Worm (Caenorhabditis elegans): Measurements from ENCODE around the gene C55A6.4.

- TF ChIP-seq cebp-2 (GFP tag; IDR thresholded peaks at IDR 0.05), result no peak
- TF ChIP-seq unc-62 (GFP tag; optimal IDR thresholded peaks at IDR 0.05), result no peak
- no peak for TF ChIP-seq nfya-2 (GFP tag; IDR thresholded peaks at IDR 0.05)
- TF ChIP-seq mel-28 (tag; optimal IDR thresholded peaks at IDR 0.05; ENCODE audit: borderline replicate concordance), result no peak
- TF ChIP-seq madf-6 (GFP tag; IDR thresholded peaks at IDR 0.05), result no peak
- TF ChIP-seq snpc-4 (GFP tag; optimal IDR thresholded peaks at IDR 0.05), result no peak
- no peak for TF ChIP-seq snpc-4 (tag; optimal IDR thresholded peaks at IDR 0.05)
- no peak for TF ChIP-seq hsf-1 (GFP tag; IDR thresholded peaks at IDR 0.05)
- no peak for TF ChIP-seq nhr-27 (tag; optimal IDR thresholded peaks at IDR 0.05)
- TF ChIP-seq let-607 (tag; optimal IDR thresholded peaks at IDR 0.05), result no peak
These were observed 8.9 kb downstream of the C55A6.4 start, which contains the start of gene ttll-5 for ce11 chrV:11508773-11509172.

Data from whole organism, young adult.